Worm (Caenorhabditis elegans): ENCODE data around the gene prmt-5.
"Not testable (repeated sequence)": the region's sequence is repeated elsewhere in the genome, so short reads cannot be mapped to it uniquely, and the experiment has no call there.

Gene prmt-5

ce11 chrIII:5211137-5211648 is 19.2 kb upstream of the prmt-5 start (continued):
- TF ChIP-seq vab-7 (GFP tag; IDR thresholded peaks at IDR 0.05) (peak; percentile 75), hif-1 (tag; optimal IDR thresholded peaks at IDR 0.05) (peak; percentile 41 to 62), nhr-48 (tag; optimal IDR thresholded peaks at IDR 0.05) (peak; percentile 77), zip-2 (tag; optimal IDR thresholded peaks at IDR 0.05) (peak; percentile 52), dve-1 (tag; optimal IDR thresholded peaks at IDR 0.05; ENCODE audit: insufficient read depth) (peak; percentile 70), nhr-77 (tag; optimal IDR thresholded peaks at IDR 0.05) (peak; percentile 27), madf-9 (GFP tag; conservative IDR thresholded peaks at IDR 0.05) (peak; percentile 64), ctbp-1 (GFP tag; IDR thresholded peaks at IDR 0.05) (peak; percentile 84), T20F7.1 (GFP tag; optimal IDR thresholded peaks at IDR 0.05) (peak; percentile 52), daf-8 (GFP tag; IDR thresholded peaks at IDR 0.05) (peak; percentile 88; the same call in 1 of the 2 replicates), F10B5.3 (tag; optimal IDR thresholded peaks at IDR 0.05) (peak; percentile 67), lir-3 (tag; optimal IDR thresholded peaks at IDR 0.05) (peak; percentile 43), set-16 (GFP tag; IDR thresholded peaks at IDR 0.05) (peak; percentile 85), mes-2 (tag; optimal IDR thresholded peaks at IDR 0.05; ENCODE audit: poor library complexity, severe bottlenecking) (peak; percentile 23), nhr-111 (GFP tag; optimal IDR thresholded peaks at IDR 0.05) (peak; percentile 35), zfp-2 (tag; optimal IDR thresholded peaks at IDR 0.05) (peak; percentile 11), arid-1 (GFP tag; conservative IDR thresholded peaks at IDR 0.05) (peak; percentile 82; the same call in 1 of the 2 replicates), duxl-1 (tag; optimal IDR thresholded peaks at IDR 0.05; ENCODE audit: poor library complexity) (peak; percentile 51), Y105C5A.15 (GFP tag; IDR thresholded peaks at IDR 0.05) (0 out of 2 replicates have a peak, but pooled peaks have one; percentile 36), ceh-20 (GFP tag; IDR thresholded peaks at IDR 0.05) (peak; percentile 78; the same call in 1 of the 2 replicates), aha-1 (tag) (peak; percentile 14), nhr-41 (GFP tag; IDR thresholded peaks at IDR 0.05) (peak; percentile 71), D1046.2 (GFP tag; IDR thresholded peaks at IDR 0.05) (0 out of 2 replicates have a peak, but pooled peaks have one; percentile 49), php-3 (GFP tag; IDR thresholded peaks at IDR 0.05) (peak; percentile 76), pha-4 (GFP tag; IDR thresholded peaks at IDR 0.05) (peak; percentile 82), dmd-8 (GFP tag; IDR thresholded peaks at IDR 0.05) (peak; percentile 68), daf-16 (GFP tag; optimal IDR thresholded peaks at IDR 0.05) (peak; percentile 57 to 83), lin-38 (GFP tag; IDR thresholded peaks at IDR 0.05) (peak; percentile 80), madf-5 (GFP tag; IDR thresholded peaks at IDR 0.05) (peak in 1 of 2 experiments; percentile 26; a peak in 1 of 4 replicates), F26F4.8 (GFP tag; conservative IDR thresholded peaks at IDR 0.05) (0 out of 2 replicates have a peak, but pooled peaks have one; percentile 61), spr-3 (GFP tag; optimal IDR thresholded peaks at IDR 0.05) (peak; percentile 76), gei-8 (GFP tag; optimal IDR thresholded peaks at IDR 0.05) (peak; percentile 37), zip-11 (GFP tag; IDR thresholded peaks at IDR 0.05) (0 out of 2 replicates have a peak, but pooled peaks have one; percentile 68), lin-29 (GFP tag; IDR thresholded peaks at IDR 0.05) (peak; percentile 53; the same call in 1 of the 2 replicates), spr-1 (tag; optimal IDR thresholded peaks at IDR 0.05) (peak; percentile 78), mdl-1 (tag; optimal IDR thresholded peaks at IDR 0.05) (peak in 1 of 2 experiments; percentile 40), F37D6.2 (tag; optimal IDR thresholded peaks at IDR 0.05) (peak; percentile 57), dpl-1 (GFP tag; optimal IDR thresholded peaks at IDR 0.05) (peak; percentile 41), hmg-1.1 (GFP tag; IDR thresholded peaks at IDR 0.05) (peak; percentile 81; the same call in 1 of the 2 replicates), tra-1 (GFP tag; IDR thresholded peaks at IDR 0.05) (peak; percentile 73; the same call in 1 of the 2 replicates), dmd-9 (GFP tag; IDR thresholded peaks at IDR 0.05) (0 out of 2 replicates have a peak, but pooled peaks have one; percentile 8), lin-13 (GFP tag; optimal IDR thresholded peaks at IDR 0.05) (peak; percentile 70)
- TF ChIP-seq pha-4, daf-16 (tag; optimal IDR thresholded peaks at IDR 0.05): not testable (repeated sequence)
